Worm (Caenorhabditis elegans): ENCODE results near the gene srbc-3.

The srbc-3 gene

DNA sequence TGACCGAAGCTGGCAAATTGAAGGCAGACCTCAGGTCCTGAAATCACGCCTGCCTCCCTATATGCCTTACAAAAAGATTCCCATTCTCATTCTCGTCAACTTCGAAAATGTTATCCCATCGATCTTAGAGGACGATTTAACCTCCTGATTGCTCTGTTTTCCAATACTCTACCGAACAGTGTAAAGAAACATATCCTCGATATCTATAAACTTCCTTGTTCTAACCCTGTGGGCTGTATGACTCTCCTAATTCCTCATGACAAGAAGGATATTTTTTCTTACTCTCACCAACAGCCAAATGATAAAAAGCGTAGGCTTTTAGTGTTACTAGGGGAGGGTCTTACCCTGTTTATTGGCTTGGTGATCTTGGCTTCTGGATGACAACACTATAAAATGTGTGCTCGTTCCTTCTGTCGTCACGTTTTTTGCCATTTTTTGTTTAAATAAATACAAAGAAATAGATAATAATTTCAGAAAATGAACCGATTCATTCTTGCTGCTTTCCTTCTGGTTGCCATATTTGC, 34.6 kb upstream of the srbc-3 start, which contains the start of gene T28A11.4:
T28A11.4 (plus strand) TSS at position 474 of the 524 bp plus-strand sequence.
- no peak for TF ChIP-seq hmbx-1 (tag; optimal IDR thresholded peaks at IDR 0.05)
- no peak for TF ChIP-seq tra-4 (tag; optimal IDR thresholded peaks at IDR 0.05)
- TF ChIP-seq hmg-4 (GFP tag; optimal IDR thresholded peaks at IDR 0.05), result no peak
- no peak for TF ChIP-seq aly-1 (tag; optimal IDR thresholded peaks at IDR 0.05)

DNA sequence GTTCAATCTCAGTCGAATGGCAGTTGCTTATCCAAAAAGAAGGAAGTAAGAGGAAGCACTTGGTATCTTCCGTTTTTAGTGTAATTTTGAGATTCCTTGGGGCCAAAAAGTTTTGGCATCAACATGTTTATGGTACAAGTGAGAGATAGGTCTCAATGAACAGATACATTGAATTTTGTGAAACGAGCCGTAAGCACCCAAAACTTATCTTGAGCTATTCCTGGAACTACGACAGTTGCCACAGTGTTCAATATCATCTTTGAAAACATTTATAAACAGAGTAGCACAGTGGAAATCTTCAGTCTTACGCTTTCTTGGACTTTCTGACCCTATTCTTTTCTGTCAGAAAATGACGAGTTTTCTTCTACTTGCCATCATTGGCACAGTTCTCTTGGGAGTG, 33.2 kb upstream of the srbc-3 start, which contains the start of gene T28A11.3:
T28A11.3 (plus strand) TSS at position 301 of the 400 bp plus-strand sequence.
- TF ChIP-seq ets-7 (tag; optimal IDR thresholded peaks at IDR 0.05), result no peak
- TF ChIP-seq aly-1 (tag; optimal IDR thresholded peaks at IDR 0.05), result no peak
- TF ChIP-seq tbx-37 (GFP tag; conservative IDR thresholded peaks at IDR 0.05), result no peak
- no peak for TF ChIP-seq F13C5.2 (tag; optimal IDR thresholded peaks at IDR 0.05)
- no peak for TF ChIP-seq ceh-36 (tag; optimal IDR thresholded peaks at IDR 0.05)
- TF ChIP-seq tbx-11 (GFP tag; IDR thresholded peaks at IDR 0.05), result no peak
- no peak for TF ChIP-seq ama-1 (optimal IDR thresholded peaks at IDR 0.05)
- TF ChIP-seq flt-1 (GFP tag; IDR thresholded peaks at IDR 0.05), result no peak
- TF ChIP-seq hnd-1 (tag; optimal IDR thresholded peaks at IDR 0.05), result no peak
- TF ChIP-seq ceh-13 (GFP tag; optimal IDR thresholded peaks at IDR 0.05), result no peak
- TF ChIP-seq B0310.2 (tag; optimal IDR thresholded peaks at IDR 0.05), result no peak
- TF ChIP-seq tra-4 (tag; optimal IDR thresholded peaks at IDR 0.05), result no peak
- no peak for TF ChIP-seq hmg-4 (GFP tag; optimal IDR thresholded peaks at IDR 0.05)
- TF ChIP-seq sea-1 (GFP tag; conservative IDR thresholded peaks at IDR 0.05), result no peak

DNA sequence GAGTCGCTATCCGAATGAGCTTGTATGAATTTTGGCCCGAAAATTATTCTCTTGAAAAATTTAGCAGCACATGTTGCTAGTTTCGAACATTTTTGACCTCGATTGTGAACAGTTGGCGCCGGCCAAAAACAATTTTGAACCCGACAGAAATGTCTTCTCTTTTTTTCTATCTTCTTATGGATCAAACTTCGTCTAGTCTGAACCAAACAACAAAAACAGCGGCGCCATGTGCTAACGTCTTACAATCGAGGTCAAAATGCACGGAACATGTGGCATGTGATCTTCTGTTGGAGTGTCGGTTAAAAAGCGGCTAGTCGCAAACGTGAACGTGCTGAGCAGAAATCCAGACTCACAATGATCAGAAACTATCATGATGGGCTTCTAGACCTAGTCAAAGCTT, 32.1 kb upstream of the srbc-3 start:
- no peak for TF ChIP-seq ceh-36 (tag; optimal IDR thresholded peaks at IDR 0.05)
- TF ChIP-seq flt-1 (GFP tag; IDR thresholded peaks at IDR 0.05), result no peak
- no peak for TF ChIP-seq ama-1 (optimal IDR thresholded peaks at IDR 0.05)
- no peak for TF ChIP-seq aly-1 (tag; optimal IDR thresholded peaks at IDR 0.05)
- TF ChIP-seq hmg-4 (GFP tag; optimal IDR thresholded peaks at IDR 0.05), result no peak
- TF ChIP-seq tbx-37 (GFP tag; conservative IDR thresholded peaks at IDR 0.05), result no peak
- no peak for TF ChIP-seq ets-7 (tag; optimal IDR thresholded peaks at IDR 0.05)
- no peak for TF ChIP-seq B0310.2 (tag; optimal IDR thresholded peaks at IDR 0.05)
- TF ChIP-seq F13C5.2 (tag; optimal IDR thresholded peaks at IDR 0.05), result no peak
- no peak for TF ChIP-seq scrt-1 (GFP tag; IDR thresholded peaks at IDR 0.05)

DNA sequence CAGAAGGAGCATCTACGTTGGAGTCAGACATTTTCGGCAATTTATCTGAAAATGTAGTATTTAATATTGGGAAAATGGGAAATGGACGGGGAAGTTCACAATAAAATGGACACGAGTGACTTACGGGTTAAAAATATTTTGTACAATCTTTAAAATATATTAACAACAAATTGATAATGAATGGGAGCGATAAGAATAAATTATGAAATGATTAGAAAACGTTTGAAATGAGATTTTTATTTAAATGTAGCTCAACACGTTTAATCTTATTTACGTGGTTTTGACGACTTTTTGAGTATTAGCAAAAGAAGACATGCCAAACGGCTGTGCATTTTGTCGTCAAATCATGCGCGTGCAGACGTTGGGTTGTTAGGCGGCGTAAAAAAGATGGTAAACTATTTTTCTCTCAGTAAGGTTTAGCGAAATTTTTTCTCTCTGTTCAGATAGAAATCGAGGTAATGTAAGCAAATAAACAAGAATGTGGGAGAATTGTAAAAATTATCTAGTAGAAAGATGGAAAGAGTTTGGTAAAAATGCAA, 30.1 kb upstream of the srbc-3 start, which contains the start of gene fbxa-64:
fbxa-64 (minus strand) TSS at position 51 of the 539 bp plus-strand sequence.
- no peak for TF ChIP-seq flt-1 (GFP tag; IDR thresholded peaks at IDR 0.05)
- no peak for TF ChIP-seq hmbx-1 (tag; optimal IDR thresholded peaks at IDR 0.05)
- TF ChIP-seq scrt-1 (GFP tag; IDR thresholded peaks at IDR 0.05), result no peak
- no peak for TF ChIP-seq ets-7 (tag; optimal IDR thresholded peaks at IDR 0.05)
- TF ChIP-seq F13C5.2 (tag; optimal IDR thresholded peaks at IDR 0.05), result no peak
- no peak for TF ChIP-seq tbx-11 (GFP tag; IDR thresholded peaks at IDR 0.05)
- no peak for TF ChIP-seq pes-1 (GFP tag; IDR thresholded peaks at IDR 0.05)
- no peak for TF ChIP-seq B0310.2 (tag; optimal IDR thresholded peaks at IDR 0.05)
- no peak for TF ChIP-seq hnd-1 (tag; optimal IDR thresholded peaks at IDR 0.05)

DNA sequence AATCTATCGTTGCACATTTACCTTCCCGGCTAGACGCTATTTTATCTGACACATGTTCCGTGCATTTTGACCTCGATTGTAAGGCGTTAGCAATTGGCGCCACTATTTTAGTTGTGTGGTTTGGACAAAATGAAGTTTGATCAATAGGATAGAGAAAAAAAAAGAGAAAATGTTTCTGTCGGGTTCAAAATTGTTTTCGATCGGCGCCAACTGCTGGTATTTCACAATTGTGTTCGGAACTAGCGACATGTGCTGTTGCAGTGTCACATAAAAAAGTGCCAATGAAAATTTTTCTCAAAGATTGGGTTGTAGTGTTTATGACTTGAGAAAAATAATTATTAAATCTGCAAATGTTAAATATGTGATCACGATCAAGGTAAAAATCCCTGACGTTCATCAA, 29.1 kb upstream of the srbc-3 start:
- TF ChIP-seq F13C5.2 (tag; optimal IDR thresholded peaks at IDR 0.05) (no peak), sea-1 (GFP tag; conservative IDR thresholded peaks at IDR 0.05) (no peak), pes-1 (GFP tag; IDR thresholded peaks at IDR 0.05) (no peak), tra-4 (tag; optimal IDR thresholded peaks at IDR 0.05) (no peak), tbx-37 (GFP tag; conservative IDR thresholded peaks at IDR 0.05) (no peak), ama-1 (optimal IDR thresholded peaks at IDR 0.05) (no peak), ceh-13 (GFP tag; optimal IDR thresholded peaks at IDR 0.05) (no peak)

DNA sequence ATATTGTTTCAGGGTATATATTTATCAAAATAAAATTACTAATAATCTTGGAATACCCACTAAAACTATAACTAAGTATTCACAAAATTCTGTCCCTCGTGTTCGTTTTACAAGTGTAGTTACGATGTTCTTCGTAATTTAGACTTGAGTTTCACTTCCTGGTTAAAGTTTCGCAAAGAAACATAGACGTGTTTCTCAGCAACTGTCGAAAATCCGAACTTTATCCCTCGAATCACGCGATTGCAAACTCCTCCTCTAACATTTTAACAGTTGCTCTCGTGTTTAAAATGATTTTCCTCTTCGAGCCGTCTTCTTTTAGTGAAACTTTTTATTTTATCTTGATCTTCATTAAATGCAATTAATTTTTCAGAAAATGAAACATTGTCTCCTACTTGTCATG, 28.3 kb upstream of the srbc-3 start, which contains the start of gene T28A11.2:
T28A11.2 (plus strand) TSS at position 371 of the 400 bp plus-strand sequence.
- TF ChIP-seq ama-1 (optimal IDR thresholded peaks at IDR 0.05) (no peak), aly-1 (tag; optimal IDR thresholded peaks at IDR 0.05) (no peak), hnd-1 (tag; optimal IDR thresholded peaks at IDR 0.05) (no peak), ceh-36 (tag; optimal IDR thresholded peaks at IDR 0.05) (no peak), tbx-37 (GFP tag; conservative IDR thresholded peaks at IDR 0.05) (no peak), flt-1 (GFP tag; IDR thresholded peaks at IDR 0.05) (no peak), F13C5.2 (tag; optimal IDR thresholded peaks at IDR 0.05) (no peak)

DNA sequence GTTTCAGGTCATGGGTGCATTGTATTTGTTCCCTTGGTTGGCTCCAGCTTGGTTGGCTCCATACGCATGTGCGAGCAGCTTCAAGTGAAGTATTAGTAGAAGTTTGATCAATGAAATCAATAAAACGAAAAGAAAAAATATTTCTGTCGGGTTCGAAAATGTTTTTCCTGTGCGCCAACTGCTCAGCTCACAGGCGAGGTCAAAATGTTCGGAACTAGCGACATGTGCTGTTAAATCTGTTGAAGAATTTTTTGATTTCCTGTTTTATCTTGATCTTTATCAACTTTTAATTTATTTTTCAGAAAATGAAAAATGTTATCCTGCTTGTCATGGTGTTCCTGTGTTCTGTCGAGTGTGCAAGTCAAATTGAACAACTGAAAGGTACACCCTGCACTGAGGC, 26.7 kb upstream of the srbc-3 start, which contains the start of gene T28A11.25:
T28A11.25 (plus strand) TSS at position 301 of the 400 bp plus-strand sequence.
- TF ChIP-seq tbx-11 (GFP tag; IDR thresholded peaks at IDR 0.05) (no peak), scrt-1 (GFP tag; IDR thresholded peaks at IDR 0.05) (no peak), ceh-13 (GFP tag; optimal IDR thresholded peaks at IDR 0.05) (no peak), sea-1 (GFP tag; conservative IDR thresholded peaks at IDR 0.05) (no peak), ets-7 (tag; optimal IDR thresholded peaks at IDR 0.05) (no peak), aly-1 (tag; optimal IDR thresholded peaks at IDR 0.05) (no peak), F13C5.2 (tag; optimal IDR thresholded peaks at IDR 0.05) (no peak), ceh-36 (tag; optimal IDR thresholded peaks at IDR 0.05) (no peak), hmbx-1 (tag; optimal IDR thresholded peaks at IDR 0.05) (no peak)

DNA sequence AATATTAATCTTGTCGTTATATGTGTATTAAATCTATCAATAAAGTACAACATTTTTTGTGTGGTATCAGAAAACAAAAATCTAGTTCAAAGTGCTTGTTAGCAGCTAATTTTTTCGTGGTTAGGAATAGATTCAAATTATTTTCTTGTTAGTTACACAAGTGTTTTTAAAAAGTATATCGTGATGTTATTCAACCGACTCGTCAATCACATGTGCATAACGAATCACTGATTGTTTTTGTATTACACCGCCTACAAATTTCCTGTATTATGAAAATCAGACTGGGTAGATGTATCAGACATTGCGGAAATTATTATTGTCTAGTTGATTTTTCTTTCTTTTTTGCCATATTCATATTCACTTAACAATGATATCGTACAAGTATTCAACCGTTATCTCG, 25.3 kb upstream of the srbc-3 start, which contains the start of gene str-64:
str-64 (plus strand) TSS at position 301 of the 400 bp plus-strand sequence.
- TF ChIP-seq hmg-4 (GFP tag; optimal IDR thresholded peaks at IDR 0.05) (no peak), F13C5.2 (tag; optimal IDR thresholded peaks at IDR 0.05) (no peak), scrt-1 (GFP tag; IDR thresholded peaks at IDR 0.05) (no peak), aly-1 (tag; optimal IDR thresholded peaks at IDR 0.05) (no peak), sea-1 (GFP tag; conservative IDR thresholded peaks at IDR 0.05) (no peak), ama-1 (optimal IDR thresholded peaks at IDR 0.05) (no peak), tbx-37 (GFP tag; conservative IDR thresholded peaks at IDR 0.05) (no peak), pes-1 (GFP tag; IDR thresholded peaks at IDR 0.05) (no peak), hmbx-1 (tag; optimal IDR thresholded peaks at IDR 0.05) (no peak), B0310.2 (tag; optimal IDR thresholded peaks at IDR 0.05) (no peak), tbx-11 (GFP tag; IDR thresholded peaks at IDR 0.05) (no peak), hnd-1 (tag; optimal IDR thresholded peaks at IDR 0.05) (no peak)
